Worm (Caenorhabditis elegans) whole organism, L2 larva: Measurements from ENCODE around the gene dhs-8.

ENCODE experiments used
- ama-1 ChIP-seq: fragments of 150-350 bp; optimal IDR thresholded peaks from 2 replicates; lab custom pipeline; 2018; ENCODE audit warnings: inconsistent platforms
- blmp-1 ChIP-seq: sonication (generic microtip); optimal IDR thresholded peaks from 2 replicates; lab custom pipeline; 2017; ENCODE audit warnings: missing genetic modification characterization, mild to moderate bottlenecking, missing compliant biosample characterization, antibody characterized with exemption, moderate library complexity; ENCODE audit not compliant: insufficient read depth
- ceh-82 ChIP-seq: fragments of 150-350 bp; optimal IDR thresholded peaks from 2 replicates; lab custom pipeline; 2014; ENCODE audit warnings: missing biosample characterization, missing genetic modification characterization
- crh-2 ChIP-seq: sonication (generic microtip); optimal IDR thresholded peaks from 2 replicates; lab custom pipeline; 2017; ENCODE audit warnings: missing biosample characterization, missing genetic modification characterization
- dmd-4 ChIP-seq: sonication (generic microtip); optimal IDR thresholded peaks from 2 replicates; lab custom pipeline; 2017; ENCODE audit warnings: missing biosample characterization, missing genetic modification characterization
- egl-27 ChIP-seq: sonication (generic microtip); optimal IDR thresholded peaks from 3 replicates; lab custom pipeline; 2017; ENCODE audit warnings: missing biosample characterization, missing genetic modification reagents, missing genetic modification characterization
- elt-1 ChIP-seq: fragments of 150-350 bp; optimal IDR thresholded peaks from 2 replicates; lab custom pipeline; 2014; ENCODE audit warnings: missing biosample characterization, missing genetic modification characterization
- fos-1 ChIP-seq: fragments of 150-350 bp; optimal IDR thresholded peaks from 2 replicates; lab custom pipeline; 2014; ENCODE audit warnings: missing biosample characterization, missing genetic modification characterization
- lin-11 ChIP-seq: fragments of 150-350 bp; sonication (generic microtip); optimal IDR thresholded peaks from 2 replicates; lab custom pipeline; 2014; ENCODE audit warnings: missing biosample characterization, missing genetic modification characterization, inconsistent platforms, mixed read lengths
- lin-13 ChIP-seq: fragments of 150-350 bp; optimal IDR thresholded peaks from 2 replicates; lab custom pipeline; 2014; ENCODE audit warnings: missing biosample characterization, missing genetic modification reagents, missing genetic modification characterization
- nhr-10 ChIP-seq: sonication (generic microtip); optimal IDR thresholded peaks from 2 replicates; lab custom pipeline; 2017; ENCODE audit warnings: missing biosample characterization, missing genetic modification characterization
- nhr-12 ChIP-seq: fragments of 150-350 bp; optimal IDR thresholded peaks from 2 replicates; lab custom pipeline; 2014; ENCODE audit warnings: missing biosample characterization, missing genetic modification characterization
- nhr-23 ChIP-seq: fragments of 150-350 bp; optimal IDR thresholded peaks from 2 replicates; lab custom pipeline; 2014; ENCODE audit warnings: missing biosample characterization, missing genetic modification reagents, missing genetic modification characterization
- nhr-6 ChIP-seq: fragments of 150-350 bp; optimal IDR thresholded peaks from 2 replicates; lab custom pipeline; 2014; ENCODE audit warnings: missing biosample characterization, missing genetic modification characterization
- nhr-77 ChIP-seq: fragments of 150-350 bp; optimal IDR thresholded peaks from 2 replicates; lab custom pipeline; 2014; ENCODE audit warnings: missing biosample characterization, missing genetic modification characterization
- sem-4 ChIP-seq: fragments of 150-350 bp; optimal IDR thresholded peaks from 2 replicates; lab custom pipeline; 2014; ENCODE audit warnings: missing biosample characterization, missing genetic modification reagents, missing genetic modification characterization
- sma-9 ChIP-seq, 2 experiments: fragments of 150-350 bp in 1 of 2; sonication (generic microtip) in 1 of 2; optimal IDR thresholded peaks; 2 replicates each; lab custom pipeline; 2014 to 2016; ENCODE audit warnings: missing genetic modification characterization in 2 of 2, mild to moderate bottlenecking in 1 of 2, missing biosample characterization in 1 of 2, missing compliant biosample characterization in 1 of 2, missing genetic modification reagents in 1 of 2, moderate library complexity in 1 of 2
- unc-39 ChIP-seq: fragments of 150-350 bp; optimal IDR thresholded peaks from 2 replicates; lab custom pipeline; 2014; ENCODE audit warnings: missing biosample characterization, missing genetic modification characterization
- zag-1 ChIP-seq: fragments of 150-350 bp; optimal IDR thresholded peaks from 2 replicates; lab custom pipeline; 2014; ENCODE audit warnings: missing biosample characterization, missing genetic modification characterization

The dhs-8 gene

DNA sequence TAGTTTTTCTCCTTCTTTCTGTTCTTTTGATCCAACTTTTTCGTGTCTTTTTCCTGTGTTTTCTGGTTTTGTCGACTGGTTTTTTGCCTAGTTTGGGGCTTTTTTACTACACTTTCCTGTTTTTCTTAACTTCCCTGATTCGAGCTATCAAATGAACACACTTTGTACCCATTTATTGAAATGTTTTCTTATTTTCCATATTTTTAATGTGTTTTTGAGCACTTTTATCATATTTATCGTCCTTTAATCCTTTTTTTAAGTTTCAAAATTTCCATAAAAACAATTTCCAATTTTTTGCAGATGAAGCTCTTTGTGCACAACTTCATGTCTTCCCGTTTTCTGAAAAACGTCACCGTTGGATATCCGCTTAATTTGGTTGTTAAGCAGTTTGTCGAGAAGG, 36.2 kb downstream of the dhs-8 start, which contains the start of gene C04H5.1:
TSS of gene C04H5.1 (plus strand) at position 301 of the 400 bp plus-strand sequence.
- TF ChIP-seq nhr-6 (tag; lab: Kevin White, UChicago): no peak
- TF ChIP-seq blmp-1: no peak
- TF ChIP-seq nhr-12 (tag; lab: Kevin White, UChicago): no peak
- no peak for TF ChIP-seq sem-4 (tag; lab: Kevin White, UChicago)
- TF ChIP-seq ama-1 (lab: Kevin White, UChicago): no peak
- TF ChIP-seq elt-1: no peak

DNA sequence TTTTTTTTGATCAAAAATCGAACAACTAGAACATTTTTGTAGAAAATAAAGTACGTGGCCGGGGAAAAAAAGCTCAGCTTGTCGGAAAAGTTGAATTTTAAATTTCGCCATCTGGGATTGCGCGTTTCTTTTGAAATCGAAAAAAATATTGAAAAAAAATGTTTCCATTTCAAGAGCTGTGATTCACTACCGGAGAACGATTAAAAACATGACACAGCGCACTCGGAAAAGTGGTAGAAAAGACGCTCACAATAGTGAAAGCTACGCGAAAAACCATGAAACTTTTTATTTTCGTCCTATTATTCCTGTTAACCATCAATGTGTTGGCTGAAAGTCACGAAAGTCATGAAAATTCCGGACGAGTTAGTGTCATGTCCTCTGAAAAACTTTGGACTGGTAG, 39.9 kb downstream of the dhs-8 start, which contains the start of the genes clec-147 and C04H5.7:
TSS of gene clec-147 (minus strand) at position 101 of the 400 bp plus-strand sequence.
TSS of gene C04H5.7 (plus strand) at position 219 of the 400 bp plus-strand sequence.
- TF ChIP-seq dmd-4 (no peak), nhr-10 (tag; lab: Kevin White, UChicago) (no peak), ceh-82 (tag; lab: Kevin White, UChicago) (no peak), egl-27 (tag; lab: Kevin White, UChicago) (no peak), nhr-77 (no peak), lin-11 (tag; lab: Kevin White, UChicago) (no peak), sma-9 (GFP tag; optimal IDR thresholded peaks at IDR 0.05; lab: Kevin White, UChicago) (no peak), sma-9 (tag; optimal IDR thresholded peaks at IDR 0.05; lab: Kevin White, UChicago) (no peak)

DNA sequence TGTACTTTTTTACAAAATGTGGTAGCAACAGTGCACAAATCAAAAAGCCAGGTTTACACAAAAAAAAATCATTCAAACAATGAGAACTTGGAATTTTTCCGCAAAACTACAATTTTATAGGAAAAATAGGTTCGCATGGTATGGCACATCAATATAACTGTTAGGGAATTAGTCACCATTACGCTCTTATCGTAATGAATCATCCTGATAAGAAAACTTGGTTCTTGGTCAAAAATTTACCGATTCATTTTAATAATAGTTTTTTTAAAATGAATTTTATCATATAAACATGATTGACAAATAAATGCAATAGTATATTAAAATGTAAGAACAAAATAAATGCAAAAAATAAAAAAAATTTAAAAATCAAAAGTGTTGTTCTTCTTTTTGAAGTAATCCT, 42.7 kb downstream of the dhs-8 start:
- TF ChIP-seq sma-9 (GFP tag; optimal IDR thresholded peaks at IDR 0.05; lab: Kevin White, UChicago) (no peak), sma-9 (tag; optimal IDR thresholded peaks at IDR 0.05; lab: Kevin White, UChicago) (no peak), fos-1 (tag; lab: Kevin White, UChicago) (peak; percentile 84), zag-1 (tag; lab: Kevin White, UChicago) (no peak), blmp-1 (no peak)

DNA sequence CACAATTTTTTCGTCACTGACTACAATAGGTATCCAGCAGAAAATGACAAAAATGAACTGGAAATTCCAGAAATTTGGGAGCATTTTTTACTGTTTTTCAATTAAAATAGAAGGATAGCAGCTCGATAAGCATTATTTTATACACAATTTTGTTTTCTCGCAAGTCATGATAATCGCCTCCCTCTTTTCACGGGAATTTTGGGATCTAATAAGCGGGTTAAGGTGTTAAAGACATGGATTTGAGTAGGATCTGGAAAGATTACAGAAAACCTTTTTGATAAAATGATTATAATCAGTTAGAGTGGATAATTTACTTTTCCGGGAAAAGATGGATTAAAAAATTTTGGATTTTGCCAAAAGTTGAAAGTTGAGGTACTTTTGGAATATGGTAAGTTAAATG, 50.9 kb downstream of the dhs-8 start, which contains the start of gene gcy-29:
TSS of gene gcy-29 (minus strand) at position 101 of the 400 bp plus-strand sequence.
- TF ChIP-seq crh-2 (tag; lab: Kevin White, UChicago) (no peak), lin-13 (GFP tag; lab: Kevin White, UChicago) (no peak), nhr-23 (no peak), unc-39 (tag; lab: Kevin White, UChicago) (no peak), elt-1 (no peak), sma-9 (GFP tag; optimal IDR thresholded peaks at IDR 0.05; lab: Kevin White, UChicago) (no peak), sma-9 (tag; optimal IDR thresholded peaks at IDR 0.05; lab: Kevin White, UChicago) (no peak), dmd-4 (no peak)
- TF ChIP-seq, all 48 proteins: peak for 0
